Worm (Caenorhabditis elegans) whole organism, L4 larva: ENCODE measurements around the gene ZK1073.2.

ENCODE experiments used
- nhr-11 ChIP-seq: fragments of 150-350 bp; optimal IDR thresholded peaks from 2 replicates; lab custom pipeline; 2014; ENCODE audit warnings: missing biosample characterization, missing genetic modification characterization
- nhr-28 ChIP-seq: fragments of 150-350 bp; optimal IDR thresholded peaks from 2 replicates; lab custom pipeline; 2014; ENCODE audit warnings: missing biosample characterization, missing genetic modification characterization

ce11 chrX:16098104-16098638 lies 5.3 kb upstream of the ZK1073.2 start:
- peak; percentile 55 for TF ChIP-seq nhr-11 (tag; lab: Kevin White, UChicago)
- peak; percentile 24 for TF ChIP-seq nhr-28 (tag; lab: Kevin White, UChicago)
